Worm (Caenorhabditis elegans) whole organism, L4 larva: ENCODE measurements around the gene spig-1.

Experiments used
- D1046.2 ChIP-seq: fragments of 200-800 bp; sonication (Bioruptor generic); IDR thresholded peaks from 2 replicates; pipeline ENCODE4 v1.3.6; 2022; ENCODE audit warnings: missing genetic modification characterization, missing compliant biosample characterization
- F44E2.7 ChIP-seq: fragments of 200-800 bp; sonication (Bioruptor generic); IDR thresholded peaks from 2 replicates; pipeline ENCODE4 v2.1.2; 2022; ENCODE audit warnings: missing genetic modification characterization, missing compliant biosample characterization
- F49E8.2 ChIP-seq: sonication (generic microtip); optimal IDR thresholded peaks from 2 replicates; lab custom pipeline; 2016; ENCODE audit warnings: missing compliant biosample characterization, mild to moderate bottlenecking, missing genetic modification characterization, borderline replicate concordance
- Y48G9A.11 ChIP-seq: fragments of 200-800 bp; sonication (Bioruptor generic); IDR thresholded peaks from 2 replicates; pipeline ENCODE4 v1.3.6; 2022; ENCODE audit warnings: missing genetic modification reagents, missing genetic modification characterization, missing compliant biosample characterization
- Y75B8A.6 ChIP-seq: fragments of 200-800 bp; sonication (Bioruptor generic); IDR thresholded peaks from 2 replicates; pipeline ENCODE4 v1.3.6; 2022; ENCODE audit warnings: missing genetic modification reagents, missing genetic modification characterization, missing compliant biosample characterization
- aly-2 ChIP-seq: sonication (generic microtip); optimal IDR thresholded peaks from 2 replicates; lab custom pipeline; 2018; ENCODE audit warnings: missing biosample characterization, missing genetic modification characterization
- ama-1 ChIP-seq: fragments of 150-350 bp; optimal IDR thresholded peaks from 2 replicates; lab custom pipeline; 2014; ENCODE audit warnings: inconsistent platforms, mixed read lengths
- arid-1 ChIP-seq: fragments of 200-800 bp; sonication (Bioruptor generic); conservative IDR thresholded peaks from 2 replicates; pipeline ENCODE4 v1.3.6; 2022; ENCODE audit warnings: missing genetic modification reagents, missing genetic modification characterization, missing compliant biosample characterization
- ceh-28 ChIP-seq: fragments of 150-350 bp; optimal IDR thresholded peaks from 2 replicates; lab custom pipeline; 2014; ENCODE audit warnings: missing biosample characterization, missing genetic modification reagents, missing genetic modification characterization
- ceh-44 ChIP-seq: fragments of 200-800 bp; sonication (Bioruptor generic); IDR thresholded peaks from 2 replicates; pipeline ENCODE4 v1.3.6; 2022; ENCODE audit warnings: missing genetic modification reagents, missing genetic modification characterization, missing compliant biosample characterization
- ceh-62 ChIP-seq: sonication (generic microtip); optimal IDR thresholded peaks from 2 replicates; lab custom pipeline; 2017; ENCODE audit warnings: missing biosample characterization, missing genetic modification characterization
- ceh-82 ChIP-seq: sonication (generic microtip); optimal IDR thresholded peaks from 2 replicates; lab custom pipeline; 2017; ENCODE audit warnings: missing biosample characterization, missing genetic modification characterization
- cey-2 ChIP-seq: sonication (generic microtip); optimal IDR thresholded peaks from 3 replicates; lab custom pipeline; 2017; ENCODE audit warnings: missing genetic modification characterization, mild to moderate bottlenecking, missing compliant biosample characterization, antibody characterized with exemption, borderline replicate concordance; ENCODE audit not compliant: insufficient read depth
- daf-16 ChIP-seq, 3 experiments: sonication (generic microtip); optimal IDR thresholded peaks; 2 replicates each; lab custom pipeline; 2016 to 2017; ENCODE audit warnings: missing genetic modification characterization in 3 of 3, missing genetic modification reagents in 3 of 3, mild to moderate bottlenecking in 2 of 3, missing compliant biosample characterization in 2 of 3, missing biosample characterization in 1 of 3, moderate library complexity in 1 of 3
- dpl-1 ChIP-seq: fragments of 150-350 bp; optimal IDR thresholded peaks from 2 replicates; lab custom pipeline; 2014; ENCODE audit warnings: missing biosample characterization, missing genetic modification reagents, missing genetic modification characterization
- egl-27 ChIP-seq: sonication (generic microtip); optimal IDR thresholded peaks from 3 replicates; lab custom pipeline; 2017; ENCODE audit warnings: missing biosample characterization, missing genetic modification reagents, missing genetic modification characterization
- fkh-10 ChIP-seq: fragments of 150-350 bp; optimal IDR thresholded peaks from 2 replicates; lab custom pipeline; 2014; ENCODE audit warnings: missing biosample characterization, missing genetic modification reagents, missing genetic modification characterization
- hlh-11 ChIP-seq: fragments of 200-800 bp; sonication (Bioruptor generic); optimal IDR thresholded peaks from 2 replicates; lab custom pipeline; 2018; ENCODE audit warnings: mild to moderate bottlenecking, missing genetic modification characterization, missing compliant biosample characterization
- hmg-1.1 ChIP-seq: fragments of 200-800 bp; sonication (Bioruptor generic); IDR thresholded peaks from 2 replicates; pipeline ENCODE4 v1.3.6; 2022; ENCODE audit warnings: missing genetic modification reagents, missing genetic modification characterization, missing compliant biosample characterization
- lin-1 ChIP-seq: fragments of 200-800 bp; sonication (Bioruptor generic); IDR thresholded peaks from 2 replicates; pipeline ENCODE4 v1.3.6; 2022; ENCODE audit warnings: missing genetic modification reagents, missing genetic modification characterization, missing compliant biosample characterization
- lin-15B ChIP-seq: fragments of 150-350 bp; sonication (generic microtip); optimal IDR thresholded peaks from 3 replicates; lab custom pipeline; 2014; ENCODE audit warnings: missing biosample characterization, missing genetic modification characterization
- lin-29 ChIP-seq: fragments of 200-800 bp; sonication (Bioruptor generic); IDR thresholded peaks from 2 replicates; pipeline ENCODE4 v1.3.6; 2022; ENCODE audit warnings: missing genetic modification reagents, missing genetic modification characterization, missing compliant biosample characterization
- lin-38 ChIP-seq: fragments of 200-800 bp; sonication (Bioruptor generic); IDR thresholded peaks from 2 replicates; pipeline ENCODE4 v1.3.6; 2022; ENCODE audit warnings: missing genetic modification reagents, missing genetic modification characterization, missing compliant biosample characterization
- lir-3 ChIP-seq: sonication (generic microtip); optimal IDR thresholded peaks from 2 replicates; lab custom pipeline; 2016; ENCODE audit warnings: mild to moderate bottlenecking, missing genetic modification characterization, missing compliant biosample characterization
- mep-1 ChIP-seq: fragments of 150-350 bp; sonication (generic microtip); optimal IDR thresholded peaks from 3 replicates; lab custom pipeline; 2014; ENCODE audit warnings: missing biosample characterization, missing genetic modification characterization
- mes-2 ChIP-seq: sonication (generic microtip); optimal IDR thresholded peaks from 2 replicates; lab custom pipeline; 2016; ENCODE audit warnings: missing genotype, mild to moderate bottlenecking, missing genetic modification characterization, missing compliant biosample characterization; ENCODE audit not compliant: poor library complexity, severe bottlenecking
- mxl-3 ChIP-seq: fragments of 200-800 bp; sonication (Bioruptor generic); optimal IDR thresholded peaks from 2 replicates; lab custom pipeline; 2018; ENCODE audit warnings: mild to moderate bottlenecking, missing genetic modification characterization, missing compliant biosample characterization
- nhr-102 ChIP-seq: sonication (generic microtip); optimal IDR thresholded peaks from 2 replicates; lab custom pipeline; 2016; ENCODE audit warnings: mild to moderate bottlenecking, missing genetic modification characterization, moderate library complexity, missing compliant biosample characterization
- nhr-11 ChIP-seq: fragments of 150-350 bp; optimal IDR thresholded peaks from 2 replicates; lab custom pipeline; 2014; ENCODE audit warnings: missing biosample characterization, missing genetic modification characterization
- nhr-25 ChIP-seq: sonication (generic microtip); optimal IDR thresholded peaks from 2 replicates; lab custom pipeline; 2017; ENCODE audit warnings: missing genetic modification characterization, mild to moderate bottlenecking, missing compliant biosample characterization, antibody characterized with exemption, moderate library complexity, borderline replicate concordance; ENCODE audit not compliant: insufficient read depth
- nhr-28 ChIP-seq: fragments of 150-350 bp; optimal IDR thresholded peaks from 2 replicates; lab custom pipeline; 2014; ENCODE audit warnings: missing biosample characterization, missing genetic modification characterization
- nhr-41 ChIP-seq: fragments of 200-800 bp; sonication (Bioruptor generic); IDR thresholded peaks from 2 replicates; pipeline ENCODE4 v1.3.6; 2022; ENCODE audit warnings: missing genetic modification reagents, missing genetic modification characterization, missing compliant biosample characterization
- nhr-42 ChIP-seq: fragments of 200-800 bp; sonication (Bioruptor generic); IDR thresholded peaks from 2 replicates; pipeline ENCODE4 v1.3.6; 2022; ENCODE audit warnings: missing genetic modification characterization, missing compliant biosample characterization
- nhr-48 ChIP-seq: sonication (generic microtip); optimal IDR thresholded peaks from 2 replicates; lab custom pipeline; 2016; ENCODE audit warnings: mild to moderate bottlenecking, missing genetic modification characterization, missing compliant biosample characterization
- nhr-6 ChIP-seq: fragments of 150-350 bp; optimal IDR thresholded peaks from 2 replicates; lab custom pipeline; 2014; ENCODE audit warnings: missing biosample characterization, missing genetic modification characterization
- nhr-76 ChIP-seq: fragments of 150-350 bp; optimal IDR thresholded peaks from 2 replicates; lab custom pipeline; 2014; ENCODE audit warnings: missing biosample characterization, missing genetic modification characterization
- nhr-77 ChIP-seq: fragments of 150-350 bp; optimal IDR thresholded peaks from 2 replicates; lab custom pipeline; 2014; ENCODE audit warnings: missing biosample characterization, missing genetic modification characterization
- pha-4 ChIP-seq, 2 experiments: fragments of 150-350 bp in 1 of 2; fragments of 200-800 bp in 1 of 2; sonication (Bioruptor generic) in 1 of 2; IDR thresholded peaks in 1 of 2; optimal IDR thresholded peaks in 1 of 2; 2 replicates each; pipeline versions ENCODE4 v1.3.6 to Lab custom; 2014 to 2022; ENCODE audit warnings: missing genetic modification characterization in 2 of 2, missing genetic modification reagents in 2 of 2, missing biosample characterization in 1 of 2, missing compliant biosample characterization in 1 of 2
- saeg-2 ChIP-seq: fragments of 200-800 bp; sonication (Bioruptor generic); IDR thresholded peaks from 2 replicates; pipeline ENCODE4 v1.3.6; 2022; ENCODE audit warnings: missing genetic modification reagents, missing genetic modification characterization, missing compliant biosample characterization
- sdz-12 ChIP-seq: fragments of 200-800 bp; sonication (Bioruptor generic); optimal IDR thresholded peaks from 2 replicates; lab custom pipeline; 2018; ENCODE audit warnings: mild to moderate bottlenecking, missing genetic modification characterization, missing compliant biosample characterization
- skn-1 ChIP-seq: fragments of 150-350 bp; optimal IDR thresholded peaks from 2 replicates; lab custom pipeline; 2014; ENCODE audit warnings: missing biosample characterization, missing genetic modification characterization
- snpc-1.2 ChIP-seq: fragments of 200-800 bp; sonication (Bioruptor generic); IDR thresholded peaks from 2 replicates; pipeline ENCODE4 v1.3.6; 2022; ENCODE audit warnings: missing genetic modification reagents, missing genetic modification characterization, missing compliant biosample characterization
- spr-1 ChIP-seq: sonication (generic microtip); optimal IDR thresholded peaks from 2 replicates; lab custom pipeline; 2016; ENCODE audit warnings: mild to moderate bottlenecking, missing genetic modification characterization, missing compliant biosample characterization
- unc-39 ChIP-seq: sonication (generic microtip); optimal IDR thresholded peaks from 2 replicates; lab custom pipeline; 2017; ENCODE audit warnings: missing biosample characterization, missing genetic modification characterization
- unc-62 ChIP-seq, 3 experiments: fragments of 150-350 bp in 1 of 3; sonication (generic microtip); optimal IDR thresholded peaks in 2 of 3; peaks in 1 of 3; 1 replicate in 1 of 3; 2 replicates in 2 of 3; lab custom pipeline; 2014 to 2017; ENCODE audit warnings: missing biosample characterization in 3 of 3, missing genetic modification characterization in 3 of 3, missing genetic modification reagents in 3 of 3, missing genotype in 1 of 3
- vab-7 ChIP-seq: fragments of 200-800 bp; sonication (Bioruptor generic); IDR thresholded peaks from 2 replicates; pipeline ENCODE4 v1.3.6; 2022; ENCODE audit warnings: missing genetic modification reagents, missing genetic modification characterization, missing compliant biosample characterization
- zag-1 ChIP-seq: fragments of 150-350 bp; optimal IDR thresholded peaks from 2 replicates; lab custom pipeline; 2014; ENCODE audit warnings: missing biosample characterization, missing genetic modification characterization
- zip-11 ChIP-seq: fragments of 200-800 bp; sonication (Bioruptor generic); IDR thresholded peaks from 2 replicates; pipeline ENCODE4 v1.3.6; 2022; ENCODE audit warnings: missing genetic modification characterization, missing compliant biosample characterization
- zip-2 ChIP-seq: fragments of 150-350 bp; optimal IDR thresholded peaks from 2 replicates; lab custom pipeline; 2014; ENCODE audit warnings: missing biosample characterization, missing genetic modification characterization

Gene spig-1

ce11 chrV:7093720-7094401 lies 42.3 kb downstream of the spig-1 start, which contains the start of gene nhr-135 (continued):
- TF ChIP-seq daf-16 (GFP tag; optimal IDR thresholded peaks at IDR 0.05; lab: Kevin White, UChicago) (peak in 1 of 2 experiments; percentile 7), daf-16 (tag; optimal IDR thresholded peaks at IDR 0.05; lab: Kevin White, UChicago) (peak; percentile 84), F49E8.2 (tag; lab: Kevin White, UChicago) (no peak), lin-29 (GFP tag; lab: Robert Waterston, UW) (no peak), mxl-3 (GFP tag; lab: Kevin White, UChicago) (peak; percentile 87), Y48G9A.11 (no peak), ceh-28 (tag; lab: Kevin White, UChicago) (no peak), ceh-82 (tag; lab: Kevin White, UChicago) (no peak), egl-27 (tag; lab: Kevin White, UChicago) (no peak), ama-1 (lab: Kevin White, UChicago) (no peak), vab-7 (GFP tag; lab: Robert Waterston, UW) (no peak), lir-3 (tag; lab: Kevin White, UChicago) (no peak), saeg-2 (GFP tag; lab: Robert Waterston, UW) (0 out of 2 replicates have a peak, but pooled peaks have one; percentile 45), F44E2.7 (no peak), nhr-48 (peak; percentile 89), nhr-25 (tag; lab: Kevin White, UChicago) (peak; percentile 24), zip-2 (no peak), nhr-28 (tag; lab: Kevin White, UChicago) (peak; percentile 99), nhr-6 (tag; lab: Kevin White, UChicago) (peak; percentile 6), nhr-42 (GFP tag; lab: Robert Waterston, UW) (no peak), mep-1 (tag; lab: Kevin White, UChicago) (peak; percentile 72), D1046.2 (no peak), nhr-102 (peak; percentile 90), unc-62 (GFP tag; optimal IDR thresholded peaks at IDR 0.05 in 1 of 2; lab: Kevin White, UChicago) (peak in 1 of 2 experiments; percentile 32), unc-62 (tag; optimal IDR thresholded peaks at IDR 0.05; lab: Kevin White, UChicago) (no peak), nhr-77 (tag; lab: Kevin White, UChicago) (peak; percentile 98), mes-2 (tag; lab: Kevin White, UChicago) (peak; percentile 57), skn-1 (tag; lab: Kevin White, UChicago) (no peak), cey-2 (tag; lab: Kevin White, UChicago) (peak; percentile 5), lin-38 (no peak), fkh-10 (GFP tag; lab: Kevin White, UChicago) (no peak), aly-2 (no peak), lin-15B (tag; lab: Kevin White, UChicago) (no peak), unc-39 (tag; lab: Kevin White, UChicago) (no peak), nhr-11 (no peak), zip-11 (GFP tag; lab: Robert Waterston, UW) (no peak), hlh-11 (tag; lab: Kevin White, UChicago) (peak; percentile 93), zag-1 (tag; lab: Kevin White, UChicago) (no peak), snpc-1.2 (GFP tag; lab: Robert Waterston, UW) (no peak), nhr-76 (tag; lab: Kevin White, UChicago) (peak; percentile 7), arid-1 (GFP tag; lab: Robert Waterston, UW) (no peak), ceh-44 (no peak), nhr-41 (no peak), hmg-1.1 (GFP tag; lab: Robert Waterston, UW) (no peak), Y75B8A.6 (GFP tag; lab: Robert Waterston, UW) (no peak), spr-1 (tag; lab: Kevin White, UChicago) (peak; percentile 7), pha-4 (GFP tag; IDR thresholded peaks at IDR 0.05; lab: Robert Waterston, UW) (no peak), pha-4 (tag; optimal IDR thresholded peaks at IDR 0.05; lab: Kevin White, UChicago) (no peak), ceh-62 (tag; lab: Kevin White, UChicago) (no peak), dpl-1 (GFP tag; lab: Kevin White, UChicago) (no peak), lin-1 (GFP tag; lab: Robert Waterston, UW) (peak; percentile 62; the same call in 1 of the 2 replicates), sdz-12 (GFP tag; lab: Kevin White, UChicago) (no peak)
